Worm (Caenorhabditis elegans) whole organism, L4 larva: ENCODE data around the gene hlh-13.

Source experiments
- D1046.2 ChIP-seq: fragments of 200-800 bp; sonication (Bioruptor generic); IDR thresholded peaks from 2 replicates; pipeline ENCODE4 v1.3.6; 2022; ENCODE audit warnings: missing genetic modification characterization, missing compliant biosample characterization
- F10B5.3 ChIP-seq: sonication (generic microtip); optimal IDR thresholded peaks from 2 replicates; lab custom pipeline; 2016; ENCODE audit warnings: mild to moderate bottlenecking, missing genetic modification characterization, missing compliant biosample characterization
- F26F4.8 ChIP-seq: fragments of 200-800 bp; sonication (Bioruptor generic); conservative IDR thresholded peaks from 2 replicates; pipeline ENCODE4 v1.3.6; 2022; ENCODE audit warnings: missing genetic modification characterization, missing compliant biosample characterization
- F49E8.2 ChIP-seq: sonication (generic microtip); optimal IDR thresholded peaks from 2 replicates; lab custom pipeline; 2016; ENCODE audit warnings: missing compliant biosample characterization, mild to moderate bottlenecking, missing genetic modification characterization, borderline replicate concordance
- ZK546.5 ChIP-seq, 2 experiments: sonication (generic microtip); optimal IDR thresholded peaks; 2 replicates each; lab custom pipeline; 2017; ENCODE audit warnings: missing biosample characterization in 2 of 2, missing genetic modification characterization in 2 of 2
- ama-1 ChIP-seq: fragments of 150-350 bp; optimal IDR thresholded peaks from 2 replicates; lab custom pipeline; 2014; ENCODE audit warnings: inconsistent platforms, mixed read lengths
- arid-1 ChIP-seq: fragments of 200-800 bp; sonication (Bioruptor generic); conservative IDR thresholded peaks from 2 replicates; pipeline ENCODE4 v1.3.6; 2022; ENCODE audit warnings: missing genetic modification reagents, missing genetic modification characterization, missing compliant biosample characterization
- ceh-20 ChIP-seq: fragments of 200-800 bp; sonication (Bioruptor generic); IDR thresholded peaks from 2 replicates; pipeline ENCODE4 v1.3.6; 2022; ENCODE audit warnings: missing genetic modification reagents, missing genetic modification characterization, missing compliant biosample characterization
- ceh-62 ChIP-seq: sonication (generic microtip); optimal IDR thresholded peaks from 2 replicates; lab custom pipeline; 2017; ENCODE audit warnings: missing biosample characterization, missing genetic modification characterization
- ctbp-1 ChIP-seq: fragments of 200-800 bp; sonication (Bioruptor generic); IDR thresholded peaks from 2 replicates; pipeline ENCODE4 v1.3.6; 2022; ENCODE audit warnings: missing genetic modification reagents, missing genetic modification characterization, missing compliant biosample characterization
- daf-16 ChIP-seq, 3 experiments: sonication (generic microtip); optimal IDR thresholded peaks; 2 replicates each; lab custom pipeline; 2016 to 2017; ENCODE audit warnings: missing genetic modification characterization in 3 of 3, missing genetic modification reagents in 3 of 3, mild to moderate bottlenecking in 2 of 3, missing compliant biosample characterization in 2 of 3, missing biosample characterization in 1 of 3, moderate library complexity in 1 of 3
- daf-8 ChIP-seq: fragments of 200-800 bp; sonication (Bioruptor generic); IDR thresholded peaks from 2 replicates; pipeline ENCODE4 v1.3.6; 2022; ENCODE audit warnings: missing genetic modification characterization, missing compliant biosample characterization
- dmd-8 ChIP-seq: fragments of 200-800 bp; sonication (Bioruptor generic); IDR thresholded peaks from 2 replicates; pipeline ENCODE4 v1.3.6; 2022; ENCODE audit warnings: missing genetic modification characterization, missing compliant biosample characterization
- dmd-9 ChIP-seq: fragments of 200-800 bp; sonication (Bioruptor generic); IDR thresholded peaks from 2 replicates; pipeline ENCODE4 v1.3.6; 2022; ENCODE audit warnings: missing genetic modification reagents, missing genetic modification characterization, missing compliant biosample characterization
- dpl-1 ChIP-seq: fragments of 150-350 bp; optimal IDR thresholded peaks from 2 replicates; lab custom pipeline; 2014; ENCODE audit warnings: missing biosample characterization, missing genetic modification reagents, missing genetic modification characterization
- duxl-1 ChIP-seq: sonication (generic microtip); optimal IDR thresholded peaks from 2 replicates; lab custom pipeline; 2016; ENCODE audit warnings: mild to moderate bottlenecking, missing genetic modification characterization, moderate library complexity, missing compliant biosample characterization; ENCODE audit not compliant: poor library complexity
- dve-1 ChIP-seq: sonication (generic microtip); optimal IDR thresholded peaks from 2 replicates; lab custom pipeline; 2017; ENCODE audit warnings: antibody characterized with exemption, mild to moderate bottlenecking, missing genetic modification characterization, missing compliant biosample characterization; ENCODE audit not compliant: insufficient read depth
- fos-1 ChIP-seq: fragments of 150-350 bp; optimal IDR thresholded peaks from 2 replicates; lab custom pipeline; 2014; ENCODE audit warnings: missing biosample characterization, missing genetic modification characterization
- hif-1 ChIP-seq, 2 experiments: sonication (generic microtip); optimal IDR thresholded peaks; 2 replicates each; lab custom pipeline; 2016 to 2017; ENCODE audit warnings: missing compliant biosample characterization in 2 of 2, missing genetic modification characterization in 2 of 2, missing genetic modification reagents in 2 of 2, missing genotype in 2 of 2, mild to moderate bottlenecking in 1 of 2
- hlh-30 ChIP-seq: sonication (generic microtip); optimal IDR thresholded peaks from 2 replicates; lab custom pipeline; 2017; ENCODE audit warnings: antibody characterized with exemption, mild to moderate bottlenecking, missing genetic modification characterization, missing compliant biosample characterization; ENCODE audit not compliant: insufficient read depth
- hmg-1.1 ChIP-seq: fragments of 200-800 bp; sonication (Bioruptor generic); IDR thresholded peaks from 2 replicates; pipeline ENCODE4 v1.3.6; 2022; ENCODE audit warnings: missing genetic modification reagents, missing genetic modification characterization, missing compliant biosample characterization
- jun-1 ChIP-seq: fragments of 150-350 bp; optimal IDR thresholded peaks from 2 replicates; lab custom pipeline; 2014; ENCODE audit warnings: missing biosample characterization, missing genetic modification reagents, missing genetic modification characterization
- lsy-2 ChIP-seq, 2 experiments: fragments of 150-350 bp in 1 of 2; sonication (generic microtip) in 1 of 2; optimal IDR thresholded peaks; 2 replicates each; lab custom pipeline; 2014 to 2017; ENCODE audit warnings: missing biosample characterization in 2 of 2, missing genetic modification characterization in 2 of 2
- madf-5 ChIP-seq, 2 experiments: fragments of 200-800 bp; sonication (Bioruptor generic); IDR thresholded peaks; 2 replicates each; pipeline ENCODE4 v1.3.6; 2022; ENCODE audit warnings: missing compliant biosample characterization in 2 of 2, missing genetic modification characterization in 2 of 2
- mdl-1 ChIP-seq, 2 experiments: fragments of 150-350 bp in 1 of 2; sonication (generic microtip) in 1 of 2; optimal IDR thresholded peaks; 2 replicates each; lab custom pipeline; 2014 to 2017; ENCODE audit warnings: missing biosample characterization in 2 of 2, missing genetic modification characterization in 2 of 2
- mdt-29 ChIP-seq: fragments of 200-800 bp; sonication (Bioruptor generic); IDR thresholded peaks from 2 replicates; pipeline ENCODE4 v1.3.6; 2022; ENCODE audit warnings: missing genetic modification reagents, missing genetic modification characterization, missing compliant biosample characterization
- mep-1 ChIP-seq: fragments of 150-350 bp; sonication (generic microtip); optimal IDR thresholded peaks from 3 replicates; lab custom pipeline; 2014; ENCODE audit warnings: missing biosample characterization, missing genetic modification characterization
- mes-2 ChIP-seq: sonication (generic microtip); optimal IDR thresholded peaks from 2 replicates; lab custom pipeline; 2016; ENCODE audit warnings: missing genotype, mild to moderate bottlenecking, missing genetic modification characterization, missing compliant biosample characterization; ENCODE audit not compliant: poor library complexity, severe bottlenecking
- mxl-2 ChIP-seq: fragments of 200-800 bp; sonication (Bioruptor generic); conservative IDR thresholded peaks from 2 replicates; pipeline ENCODE4 v1.3.6; 2022; ENCODE audit warnings: missing genetic modification reagents, missing genetic modification characterization, missing compliant biosample characterization
- mxl-3 ChIP-seq: fragments of 200-800 bp; sonication (Bioruptor generic); optimal IDR thresholded peaks from 2 replicates; lab custom pipeline; 2018; ENCODE audit warnings: mild to moderate bottlenecking, missing genetic modification characterization, missing compliant biosample characterization
- nhr-111 ChIP-seq: fragments of 200-800 bp; sonication (Bioruptor generic); optimal IDR thresholded peaks from 2 replicates; lab custom pipeline; 2018; ENCODE audit warnings: mild to moderate bottlenecking, missing genetic modification characterization, missing compliant biosample characterization
- nhr-237 ChIP-seq: sonication (generic microtip); optimal IDR thresholded peaks from 2 replicates; lab custom pipeline; 2017; ENCODE audit warnings: missing biosample characterization, missing genetic modification characterization
- nhr-28 ChIP-seq: fragments of 150-350 bp; optimal IDR thresholded peaks from 2 replicates; lab custom pipeline; 2014; ENCODE audit warnings: missing biosample characterization, missing genetic modification characterization
- nhr-41 ChIP-seq: fragments of 200-800 bp; sonication (Bioruptor generic); IDR thresholded peaks from 2 replicates; pipeline ENCODE4 v1.3.6; 2022; ENCODE audit warnings: missing genetic modification reagents, missing genetic modification characterization, missing compliant biosample characterization
- unc-39 ChIP-seq: sonication (generic microtip); optimal IDR thresholded peaks from 2 replicates; lab custom pipeline; 2017; ENCODE audit warnings: missing biosample characterization, missing genetic modification characterization
- ztf-7 ChIP-seq: fragments of 150-350 bp; optimal IDR thresholded peaks from 2 replicates; lab custom pipeline; 2014; ENCODE audit warnings: missing biosample characterization, missing genetic modification characterization

The hlh-13 gene

DNA sequence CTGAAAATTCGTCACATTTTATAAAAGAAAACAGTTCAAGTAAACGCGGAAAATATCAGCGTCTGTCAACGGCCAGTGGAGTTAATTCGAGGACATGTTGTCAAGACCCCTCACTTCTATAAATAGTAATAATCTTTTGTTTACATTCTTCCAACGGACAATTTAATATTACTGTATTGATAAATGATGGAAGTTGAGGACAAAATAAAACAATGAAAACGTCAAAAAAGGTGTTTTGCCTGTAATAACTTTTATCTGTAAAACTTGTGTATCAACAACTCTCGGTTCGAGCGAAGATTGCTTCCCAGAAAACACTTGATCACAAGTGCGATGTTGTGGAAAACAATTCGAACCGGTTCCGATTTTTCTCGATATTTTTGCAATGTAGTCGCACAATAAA lies 632 bp upstream of the hlh-13 start (continued):
- 0 out of 2 replicates have a peak, but pooled peaks have one; percentile 12 for TF ChIP-seq ceh-20
- no peak for TF ChIP-seq unc-39 (tag; lab: Kevin White, UChicago)
- no peak for TF ChIP-seq F49E8.2 (tag; lab: Kevin White, UChicago)
- TF ChIP-seq dmd-8 (GFP tag; lab: Robert Waterston, UW), result no peak
- TF ChIP-seq ama-1 (lab: Kevin White, UChicago), result no peak
- TF ChIP-seq nhr-28 (tag; lab: Kevin White, UChicago), result peak; percentile 42
- no peak for TF ChIP-seq mxl-2 (GFP tag; lab: Robert Waterston, UW)
- TF ChIP-seq daf-8, result no peak
- TF ChIP-seq madf-5 (GFP tag; IDR thresholded peaks at IDR 0.05; lab: Robert Waterston, UW), result no peak
- peak; percentile 83 for TF ChIP-seq dve-1
- no peak for TF ChIP-seq arid-1

DNA sequence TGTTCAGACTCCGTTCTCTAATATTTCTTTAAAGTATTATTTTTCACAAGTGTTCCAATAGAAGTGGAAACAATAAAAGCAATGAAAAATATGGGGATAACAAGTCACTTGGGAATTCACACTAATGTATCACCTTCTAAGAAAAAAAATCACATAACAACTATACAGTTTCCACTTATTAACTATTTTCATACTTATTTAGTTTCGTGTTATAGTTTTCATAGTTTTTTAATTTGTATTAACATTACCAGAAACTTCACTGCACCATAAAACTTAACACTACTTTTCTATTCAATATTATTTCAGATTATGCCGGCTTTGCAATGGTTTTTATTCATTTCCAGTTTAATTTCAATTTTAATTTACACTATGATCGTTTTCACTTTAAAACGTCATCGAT lies 3.0 kb downstream of the hlh-13 start, which contains the start of gene srv-5:
srv-5 (plus strand) TSS at position 301 of the 400 bp plus-strand sequence.
- TF ChIP-seq ZK546.5 (tag; optimal IDR thresholded peaks at IDR 0.05; lab: Kevin White, UChicago) (no peak), jun-1 (tag; lab: Kevin White, UChicago) (no peak), nhr-237 (tag; lab: Kevin White, UChicago) (no peak), F49E8.2 (tag; lab: Kevin White, UChicago) (no peak), nhr-111 (GFP tag; lab: Kevin White, UChicago) (no peak), F26F4.8 (GFP tag; lab: Robert Waterston, UW) (no peak), hlh-30 (tag; lab: Kevin White, UChicago) (no peak), mdl-1 (tag; optimal IDR thresholded peaks at IDR 0.05; lab: Kevin White, UChicago) (no peak), nhr-41 (GFP tag; lab: Robert Waterston, UW) (no peak), D1046.2 (GFP tag; lab: Robert Waterston, UW) (no peak), fos-1 (tag; lab: Kevin White, UChicago) (no peak), dmd-9 (GFP tag; lab: Robert Waterston, UW) (no peak), duxl-1 (tag; lab: Kevin White, UChicago) (no peak), ceh-62 (tag; lab: Kevin White, UChicago) (no peak), daf-16 (GFP tag; optimal IDR thresholded peaks at IDR 0.05; lab: Kevin White, UChicago) (no peak), daf-16 (tag; optimal IDR thresholded peaks at IDR 0.05; lab: Kevin White, UChicago) (no peak)
- TF ChIP-seq, all 104 proteins: peak for 0

DNA sequence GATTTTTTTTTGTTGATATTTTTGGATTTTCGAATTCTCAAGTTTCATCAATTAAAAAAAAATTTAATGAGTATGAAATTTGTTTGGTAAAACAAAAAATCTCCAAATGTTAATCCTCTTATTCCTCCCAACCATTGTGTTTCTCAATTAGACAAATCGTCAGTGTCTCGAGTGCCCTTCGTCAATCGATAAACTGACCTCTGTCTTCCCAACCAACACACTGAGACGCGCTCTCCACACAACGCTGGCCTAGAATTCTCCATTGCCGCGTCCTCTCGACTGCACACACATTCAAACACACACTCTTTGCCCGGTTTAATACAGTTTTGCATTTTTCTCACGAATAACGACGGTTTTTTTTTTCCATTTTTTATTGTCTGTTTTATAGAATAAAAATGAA lies 5.7 kb downstream of the hlh-13 start, which contains the start of gene taf-11.1:
taf-11.1 (plus strand) TSS at position 389 of the 400 bp plus-strand sequence.
- TF ChIP-seq F10B5.3 (tag; lab: Kevin White, UChicago) (no peak), mdt-29 (GFP tag; lab: Robert Waterston, UW) (no peak), ctbp-1 (GFP tag; lab: Robert Waterston, UW) (no peak), mxl-3 (GFP tag; lab: Kevin White, UChicago) (peak; percentile 55), hif-1 (tag; optimal IDR thresholded peaks at IDR 0.05; lab: Kevin White, UChicago) (peak in 1 of 2 experiments; percentile 22), hmg-1.1 (peak; percentile 47; the same call in 1 of the 2 replicates), dpl-1 (GFP tag; lab: Kevin White, UChicago) (peak; percentile 2), hlh-30 (tag; lab: Kevin White, UChicago) (peak; percentile 43), daf-16 (GFP tag; optimal IDR thresholded peaks at IDR 0.05; lab: Kevin White, UChicago) (no peak), daf-16 (tag; optimal IDR thresholded peaks at IDR 0.05; lab: Kevin White, UChicago) (peak; percentile 48), nhr-28 (tag; lab: Kevin White, UChicago) (peak; percentile 64), ztf-7 (tag; lab: Kevin White, UChicago) (no peak), mep-1 (tag; lab: Kevin White, UChicago) (peak; percentile 57), mes-2 (tag; lab: Kevin White, UChicago) (peak; percentile 79), dve-1 (peak; percentile 16), lsy-2 (tag; optimal IDR thresholded peaks at IDR 0.05; lab: Kevin White, UChicago) (peak in 1 of 2 experiments; percentile 28)
